Worm (Caenorhabditis elegans): ENCODE results near the gene Y62F5A.9.

- no peak for TF ChIP-seq B0310.2 (tag; optimal IDR thresholded peaks at IDR 0.05)
- TF ChIP-seq ama-1 (optimal IDR thresholded peaks at IDR 0.05), result no peak
- no peak for TF ChIP-seq pes-1 (GFP tag; IDR thresholded peaks at IDR 0.05)
- no peak for TF ChIP-seq hmg-4 (GFP tag; optimal IDR thresholded peaks at IDR 0.05)
- no peak for TF ChIP-seq flt-1 (GFP tag; IDR thresholded peaks at IDR 0.05)
- TF ChIP-seq scrt-1 (GFP tag; IDR thresholded peaks at IDR 0.05), result no peak
- TF ChIP-seq hnd-1 (tag; optimal IDR thresholded peaks at IDR 0.05), result no peak
- TF ChIP-seq ets-7 (tag; optimal IDR thresholded peaks at IDR 0.05), result no peak
- TF ChIP-seq F13C5.2 (tag; optimal IDR thresholded peaks at IDR 0.05), result no peak
- TF ChIP-seq aly-1 (tag; optimal IDR thresholded peaks at IDR 0.05), result no peak
- no peak for TF ChIP-seq ceh-36 (tag; optimal IDR thresholded peaks at IDR 0.05)
- TF ChIP-seq tra-4 (tag; optimal IDR thresholded peaks at IDR 0.05), result no peak
- TF ChIP-seq hmbx-1 (tag; optimal IDR thresholded peaks at IDR 0.05), result no peak
- no peak for TF ChIP-seq ceh-13 (GFP tag; optimal IDR thresholded peaks at IDR 0.05)
These were observed 4.9 kb downstream of the Y62F5A.9 start, which contains the start of gene mdt-8 for ce11 chrII:11533716-11534115.
